Worm (Caenorhabditis elegans): ENCODE results near the gene ZK697.1.
A peak's percentile ranks its signal among the peaks of the same experiment; 100 is the strongest.

The ZK697.1 gene

ce11 chrV:1773120-1773519, 20.5 kb downstream of the ZK697.1 start:
- TF ChIP-seq nhr-71 (tag; optimal IDR thresholded peaks at IDR 0.05) (peak; percentile 11), F16B12.6 (tag; optimal IDR thresholded peaks at IDR 0.05) (peak; percentile 83), lin-35 (GFP tag; optimal IDR thresholded peaks at IDR 0.05) (peak in 1 of 2 experiments; percentile 3), nhr-77 (tag; optimal IDR thresholded peaks at IDR 0.05) (no peak), mep-1 (tag; optimal IDR thresholded peaks at IDR 0.05) (peak; percentile 25), ces-1 (GFP tag; optimal IDR thresholded peaks at IDR 0.05) (no peak), unc-130 (tag; optimal IDR thresholded peaks at IDR 0.05) (peak; percentile 11), nhr-84 (tag; optimal IDR thresholded peaks at IDR 0.05) (no peak), aha-1 (tag; optimal IDR thresholded peaks at IDR 0.05) (no peak), lsy-2 (tag; optimal IDR thresholded peaks at IDR 0.05) (peak; percentile 11 to 29), C04F5.9 (tag; optimal IDR thresholded peaks at IDR 0.05) (no peak), xbp-1 (tag; optimal IDR thresholded peaks at IDR 0.05) (no peak), lin-14 (GFP tag; optimal IDR thresholded peaks at IDR 0.05) (peak; percentile 18), jun-1 (tag; optimal IDR thresholded peaks at IDR 0.05) (no peak), snu-23 (GFP tag; optimal IDR thresholded peaks at IDR 0.05) (peak; percentile 9), irx-1 (tag; optimal IDR thresholded peaks at IDR 0.05) (no peak), ceh-8 (GFP tag; optimal IDR thresholded peaks at IDR 0.05) (no peak), dpl-1 (GFP tag; optimal IDR thresholded peaks at IDR 0.05) (peak in 2 of 3 experiments; percentile 24 to 35), sup-37 (GFP tag; optimal IDR thresholded peaks at IDR 0.05) (no peak), efl-1 (optimal IDR thresholded peaks at IDR 0.05) (peak; percentile 11 to 30), efl-1 (GFP tag; optimal IDR thresholded peaks at IDR 0.05 in 1 of 2) (peak; percentile 37 to 94)

DNA sequence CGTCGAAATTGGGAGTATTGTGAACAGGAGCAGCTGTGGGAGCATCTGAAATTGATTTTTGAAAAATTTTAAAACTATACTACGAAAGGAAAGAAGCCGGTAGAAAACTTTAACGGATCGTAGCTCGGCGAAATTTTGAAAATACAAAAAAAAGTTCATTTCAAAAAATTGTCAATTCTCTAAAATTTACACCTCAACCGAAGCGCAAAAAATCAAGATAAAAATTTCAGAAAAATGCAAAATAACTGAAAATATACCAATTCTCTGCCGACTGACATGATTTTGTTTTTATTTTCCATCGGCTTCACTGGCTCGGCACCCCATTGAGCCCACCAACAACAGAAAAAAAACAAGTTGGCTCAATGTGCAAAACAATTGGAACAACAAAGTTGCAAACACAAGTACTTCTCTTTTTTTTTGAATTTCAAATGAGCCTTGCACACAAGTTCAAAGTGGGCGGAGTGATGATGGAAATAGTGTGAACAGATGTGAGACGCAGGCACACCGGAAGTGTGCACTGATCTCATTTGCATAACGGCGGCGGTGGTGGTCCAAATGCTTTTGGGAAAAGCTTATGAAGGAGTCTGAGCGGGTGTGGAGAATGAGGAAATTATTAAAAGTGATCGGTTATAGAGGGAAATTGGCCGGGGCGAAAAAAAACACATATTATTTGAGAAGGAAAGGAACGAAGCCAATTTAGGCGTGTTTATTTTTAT, 22.4 kb downstream of the ZK697.1 start, which contains the start of gene F36H9.7:
Gene F36H9.7, minus strand, starts transcription at position 51 of the 716 bp plus-strand sequence.
- TF ChIP-seq lin-14 (GFP tag; optimal IDR thresholded peaks at IDR 0.05) (peak; percentile 36), nhr-84 (tag; optimal IDR thresholded peaks at IDR 0.05) (no peak)

DNA sequence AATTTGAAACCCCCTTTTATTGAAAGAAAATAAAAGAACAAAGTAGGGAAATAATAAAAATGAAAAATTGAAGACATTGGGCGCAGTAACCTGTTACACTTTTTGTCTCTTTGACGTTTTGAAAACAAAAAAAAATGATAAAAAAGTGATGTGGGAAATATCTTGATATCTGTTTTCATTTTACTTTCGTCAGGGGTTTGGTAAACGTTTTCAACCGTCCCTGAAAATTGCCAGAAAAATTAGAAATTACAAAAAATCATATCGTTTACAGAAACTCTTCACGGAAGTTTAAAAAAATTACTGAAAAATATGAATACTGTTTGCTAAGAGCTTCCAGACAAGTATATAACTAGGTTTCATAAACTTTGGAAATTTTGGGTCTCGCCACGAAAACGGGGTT, 26.5 kb downstream of the ZK697.1 start, which contains the start of gene F36H9.4:
Gene F36H9.4, minus strand, starts transcription at position 101 of the 400 bp plus-strand sequence.
- TF ChIP-seq blmp-1 (tag; optimal IDR thresholded peaks at IDR 0.05) (peak; percentile 20), nhr-77 (tag; optimal IDR thresholded peaks at IDR 0.05) (no peak)

- no peak for TF ChIP-seq fkh-10 (GFP tag; optimal IDR thresholded peaks at IDR 0.05)
- no peak for TF ChIP-seq nhr-12 (tag; optimal IDR thresholded peaks at IDR 0.05)
- no peak for TF ChIP-seq sup-37 (GFP tag; optimal IDR thresholded peaks at IDR 0.05)
- no peak for TF ChIP-seq nhr-237 (tag; optimal IDR thresholded peaks at IDR 0.05)
- no peak for TF ChIP-seq alr-1 (tag; optimal IDR thresholded peaks at IDR 0.05; ENCODE audit: borderline replicate concordance)
- no peak for TF ChIP-seq fkh-8 (tag; optimal IDR thresholded peaks at IDR 0.05)
- no peak for TF ChIP-seq nhr-90 (tag; optimal IDR thresholded peaks at IDR 0.05; ENCODE audit: poor library complexity)
- TF ChIP-seq grh-1 (GFP tag; IDR thresholded peaks at IDR 0.05) = no peak
- TF ChIP-seq snu-23 (GFP tag; optimal IDR thresholded peaks at IDR 0.05) = no peak
- no peak for TF ChIP-seq rnt-1 (tag; optimal IDR thresholded peaks at IDR 0.05)
- no peak for TF ChIP-seq zip-4 (GFP tag; optimal IDR thresholded peaks at IDR 0.05)
- no peak for TF ChIP-seq efl-1 (optimal IDR thresholded peaks at IDR 0.05)
- no peak for TF ChIP-seq efl-1 (GFP tag; optimal IDR thresholded peaks at IDR 0.05 in 1 of 2)
These were observed 27.4 kb downstream of the ZK697.1 start for ce11 chrV:1779994-1780393.

DNA sequence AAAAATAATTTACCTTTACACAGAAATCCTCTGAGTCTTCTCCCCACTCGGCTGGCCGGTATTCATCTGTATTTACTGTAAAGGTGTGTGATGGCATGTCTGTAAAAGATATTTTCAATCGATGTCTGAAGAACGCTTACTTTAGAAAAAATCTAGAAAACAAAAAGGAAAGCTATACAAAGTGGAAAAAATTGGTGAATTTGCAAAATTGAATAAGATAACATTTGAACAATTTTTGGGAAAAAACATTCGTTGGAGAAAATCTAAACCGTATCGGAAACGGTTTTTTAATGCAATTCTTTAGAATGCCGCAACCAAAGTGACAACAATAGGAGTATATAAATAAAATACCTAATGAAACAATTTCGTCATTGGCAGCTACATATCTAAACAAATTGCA, 29.3 kb downstream of the ZK697.1 start, which contains the start of gene F36H9.5:
Gene F36H9.5, minus strand, starts transcription at position 101 of the 400 bp plus-strand sequence.
- TF ChIP-seq tlp-1 (tag; optimal IDR thresholded peaks at IDR 0.05) = no peak
- no peak for TF ChIP-seq ztf-11 (tag; optimal IDR thresholded peaks at IDR 0.05)
- no peak for TF ChIP-seq ceh-8 (GFP tag; optimal IDR thresholded peaks at IDR 0.05)
- no peak for TF ChIP-seq unc-86 (tag; optimal IDR thresholded peaks at IDR 0.05)
- no peak for TF ChIP-seq lin-15B (tag; optimal IDR thresholded peaks at IDR 0.05)
- TF ChIP-seq lin-35 (GFP tag; optimal IDR thresholded peaks at IDR 0.05) = no peak
- TF ChIP-seq mef-2 (tag; optimal IDR thresholded peaks at IDR 0.05) = no peak
- no peak for TF ChIP-seq F16B12.6 (tag; optimal IDR thresholded peaks at IDR 0.05)
- no peak for TF ChIP-seq nhr-84 (tag; optimal IDR thresholded peaks at IDR 0.05)
- TF ChIP-seq ets-5 (GFP tag; IDR thresholded peaks at IDR 0.05) = no peak
- TF ChIP-seq tbx-2 (tag; optimal IDR thresholded peaks at IDR 0.05) = no peak
- no peak for TF ChIP-seq ama-1 (optimal IDR thresholded peaks at IDR 0.05)
- TF ChIP-seq hpl-2 (GFP tag; optimal IDR thresholded peaks at IDR 0.05) = no peak
- no peak for TF ChIP-seq unc-130 (tag; optimal IDR thresholded peaks at IDR 0.05)
- no peak for TF ChIP-seq mdl-1 (tag; optimal IDR thresholded peaks at IDR 0.05)
- TF ChIP-seq lir-3 (tag; optimal IDR thresholded peaks at IDR 0.05; ENCODE audit: poor library complexity) = no peak
- no peak for TF ChIP-seq nhr-237 (tag; optimal IDR thresholded peaks at IDR 0.05)

All from whole organism, L1 larva.